Fruit fly (Drosophila melanogaster) whole organism, embryonic: ENCODE measurements around the gene vih.

ENCODE experiments used
- BEAF-32 ChIP-seq: fragments of 200-800 bp; sonication (Bioruptor generic); optimal IDR thresholded peaks from 3 replicates; lab custom pipeline; 2017; ENCODE audit warnings: missing biosample characterization, missing genetic modification characterization, mild to moderate bottlenecking, moderate library complexity, missing genetic modification reagents
- CG10267 ChIP-seq: fragments of 200-800 bp; sonication (Bioruptor generic); optimal IDR thresholded peaks from 2 replicates; lab custom pipeline; 2018; ENCODE audit warnings: missing biosample characterization, mild to moderate bottlenecking, missing genetic modification characterization, moderate library complexity
- CG10321 ChIP-seq: fragments of 200-800 bp; sonication (Bioruptor generic); IDR thresholded peaks from 2 replicates; pipeline ENCODE4 v1.3.6; 2022; ENCODE audit warnings: missing biosample characterization, missing genetic modification characterization
- CG10462 ChIP-seq: fragments of 200-800 bp; sonication (Bioruptor generic); optimal IDR thresholded peaks from 2 replicates; lab custom pipeline; 2016; ENCODE audit warnings: missing biosample characterization, missing genetic modification characterization
- CG11456 ChIP-seq: fragments of 200-800 bp; sonication (Bioruptor generic); IDR thresholded peaks from 3 replicates; pipeline ENCODE4 v1.3.6; 2022; ENCODE audit warnings: missing biosample characterization, missing genetic modification characterization
- CG12104 ChIP-seq: fragments of 200-800 bp; sonication (Bioruptor generic); optimal IDR thresholded peaks from 3 replicates; lab custom pipeline; 2016; ENCODE audit warnings: missing biosample characterization, missing genetic modification characterization
- CG12219 ChIP-seq: fragments of 200-800 bp; sonication (Bioruptor generic); optimal IDR thresholded peaks from 3 replicates; lab custom pipeline; 2018; ENCODE audit warnings: missing biosample characterization, mild to moderate bottlenecking, missing genetic modification characterization
- CG1233 ChIP-seq: fragments of 200-800 bp; sonication (Bioruptor generic); optimal IDR thresholded peaks from 4 replicates; lab custom pipeline; 2018; ENCODE audit warnings: missing biosample characterization, mild to moderate bottlenecking, missing genetic modification characterization
- CG12659 ChIP-seq: fragments of 200-800 bp; sonication (Bioruptor generic); optimal IDR thresholded peaks from 3 replicates; lab custom pipeline; 2017; ENCODE audit warnings: mild to moderate bottlenecking, missing biosample characterization, missing genetic modification reagents, missing genetic modification characterization
- CG13624 ChIP-seq: fragments of 200-800 bp; sonication (Bioruptor generic); optimal IDR thresholded peaks from 2 replicates; lab custom pipeline; 2016; ENCODE audit warnings: missing biosample characterization, missing genetic modification characterization
- CG14441 ChIP-seq: fragments of 200-800 bp; sonication (Bioruptor generic); IDR thresholded peaks from 2 replicates; pipeline ENCODE4 v1.3.6; 2022; ENCODE audit warnings: missing biosample characterization, missing genetic modification characterization
- CG1647 ChIP-seq: fragments of 200-800 bp; sonication (Bioruptor generic); optimal IDR thresholded peaks from 3 replicates; lab custom pipeline; 2016; ENCODE audit warnings: missing biosample characterization, missing genetic modification characterization
- CG16863 ChIP-seq: fragments of 200-800 bp; sonication (Bioruptor generic); optimal IDR thresholded peaks from 3 replicates; lab custom pipeline; 2016; ENCODE audit warnings: missing biosample characterization, missing genetic modification characterization
- CG17328 ChIP-seq: fragments of 200-800 bp; sonication (Bioruptor generic); IDR thresholded peaks from 2 replicates; pipeline ENCODE4 v1.3.6; 2022; ENCODE audit warnings: missing biosample characterization, missing genetic modification characterization
- CG4404 ChIP-seq: fragments of 200-800 bp; sonication (Bioruptor generic); IDR thresholded peaks from 2 replicates; pipeline ENCODE4 v1.3.6; 2022; ENCODE audit warnings: missing biosample characterization, missing genetic modification characterization
- CG4617 ChIP-seq: fragments of 200-800 bp; sonication (Bioruptor generic); optimal IDR thresholded peaks from 3 replicates; lab custom pipeline; 2016; ENCODE audit warnings: missing biosample characterization, missing genetic modification characterization, borderline replicate concordance
- CG7839 ChIP-seq: fragments of 200-800 bp; sonication (Bioruptor generic); optimal IDR thresholded peaks from 3 replicates; lab custom pipeline; 2018; ENCODE audit warnings: missing biosample characterization, mild to moderate bottlenecking, missing genetic modification characterization, moderate library complexity
- CG7928 ChIP-seq: fragments of 200-800 bp; sonication (Bioruptor generic); optimal IDR thresholded peaks from 2 replicates; lab custom pipeline; 2017; ENCODE audit warnings: missing biosample characterization, mild to moderate bottlenecking, missing genetic modification characterization
- CG8359 ChIP-seq: fragments of 200-800 bp; sonication (Bioruptor generic); optimal IDR thresholded peaks from 2 replicates; lab custom pipeline; 2017; ENCODE audit warnings: missing biosample characterization, mild to moderate bottlenecking, missing genetic modification characterization, borderline replicate concordance
- CG8944 ChIP-seq: fragments of 200-800 bp; sonication (Bioruptor generic); optimal IDR thresholded peaks from 3 replicates; lab custom pipeline; 2016; ENCODE audit warnings: missing biosample characterization, missing genetic modification characterization
- CG9609 ChIP-seq: fragments of 200-800 bp; sonication (Bioruptor generic); optimal IDR thresholded peaks from 3 replicates; lab custom pipeline; 2016; ENCODE audit warnings: missing biosample characterization, missing genetic modification characterization
- Dfd ChIP-seq, 2 experiments: fragments of >200 bp; optimal IDR thresholded peaks; 2 replicates each; lab custom pipeline; 2017; ENCODE audit warnings: missing biosample characterization in 2 of 2, missing genetic modification characterization in 2 of 2
- Dp ChIP-seq: fragments of 200-800 bp; sonication (Bioruptor generic); optimal IDR thresholded peaks from 2 replicates; lab custom pipeline; 2018; ENCODE audit warnings: missing biosample characterization, mild to moderate bottlenecking, missing genetic modification characterization, moderate library complexity
- Ets65A ChIP-seq: fragments of 200-800 bp; sonication (Bioruptor generic); peaks from one replicate; lab custom pipeline; 2016; ENCODE audit warnings: missing biosample characterization, missing genetic modification characterization
- Fer1 ChIP-seq: fragments of 200-800 bp; sonication (Bioruptor generic); optimal IDR thresholded peaks from 2 replicates; lab custom pipeline; 2017; ENCODE audit warnings: missing biosample characterization, mild to moderate bottlenecking, missing genetic modification characterization
- Hmx ChIP-seq: fragments of 200-800 bp; sonication (Bioruptor generic); optimal IDR thresholded peaks from 2 replicates; lab custom pipeline; 2016; ENCODE audit warnings: missing biosample characterization, missing genetic modification characterization
- MBD-R2 ChIP-seq: fragments of 200-800 bp; sonication (Bioruptor generic); IDR thresholded peaks from 2 replicates; pipeline ENCODE4 v1.3.6; 2022; ENCODE audit warnings: missing biosample characterization, missing genetic modification characterization
- Myb ChIP-seq: fragments of 200-800 bp; sonication (Bioruptor generic); optimal IDR thresholded peaks from 2 replicates; lab custom pipeline; 2016; ENCODE audit warnings: missing biosample characterization, missing genetic modification characterization
- Ptx1 ChIP-seq: fragments of 200-800 bp; sonication (Bioruptor generic); IDR thresholded peaks from 2 replicates; pipeline ENCODE4 v1.3.6; 2022; ENCODE audit warnings: missing biosample characterization, missing genetic modification characterization
- ap ChIP-seq: fragments of 200-800 bp; sonication (Bioruptor generic); IDR thresholded peaks from 2 replicates; pipeline ENCODE4 v1.3.6; 2022; ENCODE audit warnings: missing biosample characterization, missing genetic modification characterization
- cas ChIP-seq: fragments of 200-800 bp; sonication (Bioruptor generic); IDR thresholded peaks from 2 replicates; pipeline ENCODE4 v1.3.6; 2022; ENCODE audit warnings: missing biosample characterization, missing genetic modification characterization
- chinmo ChIP-seq: fragments of 200-800 bp; sonication (Bioruptor generic); IDR thresholded peaks from 4 replicates; pipeline ENCODE4 v1.3.6; 2022; ENCODE audit warnings: missing biosample characterization, missing genetic modification characterization; ENCODE audit not compliant: partially characterized antibody
- corto ChIP-seq: fragments of 200-800 bp; sonication (Bioruptor generic); optimal IDR thresholded peaks from 2 replicates; lab custom pipeline; 2016; ENCODE audit warnings: missing biosample characterization, mild to moderate bottlenecking, missing genetic modification characterization, moderate library complexity
- cwo ChIP-seq: fragments of 200-800 bp; sonication (Bioruptor generic); optimal IDR thresholded peaks from 3 replicates; lab custom pipeline; 2017; ENCODE audit warnings: missing biosample characterization, missing genetic modification characterization, mild to moderate bottlenecking, moderate library complexity, missing genetic modification reagents
- dpn ChIP-seq, 2 experiments: fragments of 200-800 bp; sonication (Bioruptor generic); optimal IDR thresholded peaks; 3 replicates each; lab custom pipeline; 2016; ENCODE audit warnings: missing biosample characterization in 2 of 2, missing genetic modification characterization in 2 of 2
- h ChIP-seq: fragments of >200 bp; optimal IDR thresholded peaks from 2 replicates; lab custom pipeline; 2017
- ham ChIP-seq: fragments of 200-800 bp; sonication (Bioruptor generic); IDR thresholded peaks from 2 replicates; pipeline ENCODE4 v1.3.6; 2022; ENCODE audit warnings: missing biosample characterization, missing genetic modification characterization
- kah ChIP-seq: fragments of 200-800 bp; sonication (Bioruptor generic); optimal IDR thresholded peaks from 2 replicates; lab custom pipeline; 2018; ENCODE audit warnings: missing biosample characterization, mild to moderate bottlenecking, missing genetic modification characterization
- otp ChIP-seq: fragments of 200-800 bp; sonication (Bioruptor generic); IDR thresholded peaks from 3 replicates; pipeline ENCODE4, ENCODE4 v1.3.6; 2022; ENCODE audit warnings: missing biosample characterization, missing genetic modification characterization
- prd ChIP-seq, 3 experiments: fragments of >200 bp in 2 of 3; fragments of 200-800 bp in 1 of 3; sonication (Bioruptor generic) in 1 of 3; optimal IDR thresholded peaks in 2 of 3; IDR thresholded peaks in 1 of 3; 2 replicates in 2 of 3; 3 replicates in 1 of 3; pipeline versions ENCODE4 v1.3.6 to Lab custom; 2017 to 2022; ENCODE audit warnings: missing biosample characterization in 1 of 3, missing genetic modification characterization in 1 of 3
- repo ChIP-seq: fragments of 200-800 bp; sonication (Bioruptor generic); optimal IDR thresholded peaks from 2 replicates; lab custom pipeline; 2016; ENCODE audit warnings: missing biosample characterization, missing genetic modification characterization
- salm ChIP-seq: fragments of 200-800 bp; sonication (Bioruptor generic); optimal IDR thresholded peaks from 2 replicates; lab custom pipeline; 2018; ENCODE audit warnings: missing biosample characterization, mild to moderate bottlenecking, missing genetic modification characterization
- scrt ChIP-seq: fragments of 200-800 bp; sonication (Bioruptor generic); optimal IDR thresholded peaks from 2 replicates; lab custom pipeline; 2018; ENCODE audit warnings: missing biosample characterization, mild to moderate bottlenecking, missing genetic modification characterization, moderate library complexity
- sens ChIP-seq: fragments of 200-800 bp; sonication (Bioruptor generic); peaks from one replicate; lab custom pipeline; 2016; ENCODE audit warnings: missing biosample characterization, missing genetic modification characterization
- tgo ChIP-seq: fragments of 200-800 bp; sonication (Bioruptor generic); IDR thresholded peaks from 3 replicates; pipeline ENCODE4 v1.3.6; 2022; ENCODE audit warnings: missing biosample characterization, missing genetic modification characterization
- trem ChIP-seq: fragments of 200-800 bp; optimal IDR thresholded peaks from 3 replicates; lab custom pipeline; 2019; ENCODE audit warnings: missing biosample characterization, mild to moderate bottlenecking, missing genetic modification characterization, moderate library complexity
- yki ChIP-seq: fragments of >200 bp; optimal IDR thresholded peaks from 3 replicates; lab custom pipeline; 2018
- z ChIP-seq: fragments of 200-800 bp; sonication (Bioruptor generic); IDR thresholded peaks from 3 replicates; pipeline ENCODE4 v1.3.6; 2022; ENCODE audit warnings: missing biosample characterization, missing genetic modification characterization

Gene vih

dm6 chr3L:12537123-12537522 lies 33.0 kb downstream of the vih start, which contains the start of gene CG4069 (continued):
- TF ChIP-seq CG10267 (tag; lab: Kevin White, UChicago) (peak; percentile 40), CG4617 (GFP tag; lab: Kevin White, UChicago) (peak; percentile 26), BEAF-32 (peak; percentile 20), CG9609 (GFP tag; lab: Kevin White, UChicago) (no peak), CG16863 (GFP tag; lab: Kevin White, UChicago) (no peak), MBD-R2 (peak; percentile 39; the same call in 1 of the 2 replicates), CG12219 (no peak), Dp (GFP tag; lab: Kevin White, UChicago) (peak; percentile 97), Myb (GFP tag; lab: Kevin White, UChicago) (peak; percentile 90), cwo (GFP tag; lab: Kevin White, UChicago) (peak; percentile 85)

- TF ChIP-seq Hmx (no peak), CG7928 (GFP tag; lab: Kevin White, UChicago) (no peak), dpn (GFP tag; optimal IDR thresholded peaks at IDR 0.05; lab: Kevin White, UChicago) (no peak), sens (GFP tag; lab: Kevin White, UChicago) (peak; percentile 63)
These were observed 45.4 kb downstream of the vih start for dm6 chr3L:12549471-12549870.

dm6 chr3L:12551671-12552070 lies 47.6 kb downstream of the vih start:
- TF ChIP-seq cas (GFP tag; lab: Robert Waterston, UW) = no peak
- 0 out of 2 replicates have a peak, but pooled peaks have one; percentile 11 for TF ChIP-seq ap (GFP tag; lab: Robert Waterston, UW)
- no peak for TF ChIP-seq Fer1
- no peak for TF ChIP-seq CG8944 (GFP tag; lab: Kevin White, UChicago)
- 0 out of 2 replicates have a peak, but pooled peaks have one; percentile 36 for TF ChIP-seq CG4404 (GFP tag; lab: Robert Waterston, UW)
- no peak for TF ChIP-seq CG10462 (GFP tag; lab: Kevin White, UChicago)
- no peak for TF ChIP-seq salm
- TF ChIP-seq Ets65A = peak; percentile 53
- TF ChIP-seq CG11456 (GFP tag; lab: Robert Waterston, UW) = no peak
- TF ChIP-seq CG10267 (tag; lab: Kevin White, UChicago) = no peak
- no peak for TF ChIP-seq CG1647
- TF ChIP-seq CG17328 (GFP tag; lab: Robert Waterston, UW) = peak; percentile 50; the same call in 1 of the 2 replicates
- TF ChIP-seq ham (GFP tag; lab: Robert Waterston, UW) = no peak
- TF ChIP-seq CG13624 (GFP tag; lab: Kevin White, UChicago) = no peak
- peak; percentile 38; the same call in 1 of the 3 replicates for TF ChIP-seq tgo (GFP tag; lab: Robert Waterston, UW)
- TF ChIP-seq kah = no peak
- TF ChIP-seq corto (GFP tag; lab: Kevin White, UChicago) = peak; percentile 58
- TF ChIP-seq Ptx1 (GFP tag; lab: Robert Waterston, UW) = peak; percentile 24; the same call in 1 of the 2 replicates
- no peak for TF ChIP-seq Dfd (GFP tag; optimal IDR thresholded peaks at IDR 0.05; lab: Kevin White, UChicago)
- TF ChIP-seq Myb (GFP tag; lab: Kevin White, UChicago) = no peak
- TF ChIP-seq CG10321 (GFP tag; lab: Robert Waterston, UW) = no peak
- 0 out of 3 replicates have a peak, but pooled peaks have one; percentile 4 for TF ChIP-seq z (GFP tag; lab: Robert Waterston, UW)
- no peak for TF ChIP-seq CG1233 (GFP tag; lab: Kevin White, UChicago)
- TF ChIP-seq CG12659 (GFP tag; lab: Kevin White, UChicago) = no peak
- no peak for TF ChIP-seq CG8359 (GFP tag; lab: Kevin White, UChicago)
- TF ChIP-seq CG12104 (GFP tag; lab: Kevin White, UChicago) = no peak
- TF ChIP-seq trem (tag; lab: Kevin White, UChicago) = no peak
- TF ChIP-seq h (lab: Kevin White, UChicago) = no peak
- TF ChIP-seq CG7839 (tag; lab: Kevin White, UChicago) = no peak
- no peak for TF ChIP-seq repo (GFP tag; lab: Kevin White, UChicago)
- TF ChIP-seq otp (GFP tag; lab: Robert Waterston, UW) = 0 out of 3 replicates have a peak, but pooled peaks have one; percentile 53
- no peak for TF ChIP-seq prd (optimal IDR thresholded peaks at IDR 0.05; lab: Kevin White, UChicago)
- peak; percentile 71 for TF ChIP-seq prd (GFP tag; IDR thresholded peaks at IDR 0.05; lab: Robert Waterston, UW)
- TF ChIP-seq chinmo (GFP tag; lab: Robert Waterston, UW) = no peak
- TF ChIP-seq scrt (GFP tag; lab: Kevin White, UChicago) = no peak
- TF ChIP-seq yki = no peak
- peak; percentile 48; the same call in 1 of the 2 replicates for TF ChIP-seq CG14441
